Worm (Caenorhabditis elegans): ENCODE measurements around the gene islo-1.

islo-1 gene

ce11 chrIV:8161774-8162173, 25.6 kb downstream of the islo-1 start:
- TF ChIP-seq unc-62 (GFP tag; optimal IDR thresholded peaks at IDR 0.05): no peak

ce11 chrIV:8163687-8164086, 27.5 kb downstream of the islo-1 start, which contains the start of gene clec-51:
clec-51 (minus strand) TSS chrIV:8163800.
- no peak for TF ChIP-seq unc-62 (GFP tag; optimal IDR thresholded peaks at IDR 0.05)

- TF ChIP-seq unc-62 (GFP tag; optimal IDR thresholded peaks at IDR 0.05): no peak
Measured at ce11 chrIV:8164515-8164914, 28.3 kb downstream of the islo-1 start.

- no peak for TF ChIP-seq unc-62 (GFP tag; optimal IDR thresholded peaks at IDR 0.05)
Measured at ce11 chrIV:8165950-8166349, 29.8 kb downstream of the islo-1 start, which contains the start of gene B0218.7. B0218.7 (minus strand) TSS chrIV:8166050.

- TF ChIP-seq unc-62 (GFP tag; optimal IDR thresholded peaks at IDR 0.05): no peak
Measured at ce11 chrIV:8168660-8169059, 32.5 kb downstream of the islo-1 start, which contains the start of gene clec-52. clec-52 (minus strand) TSS chrIV:8168760.

ce11 chrIV:8169674-8170073, 33.5 kb downstream of the islo-1 start, which contains the start of gene C07G1.15:
C07G1.15 (plus strand) TSS chrIV:8169974.
- no peak for TF ChIP-seq unc-62 (GFP tag; optimal IDR thresholded peaks at IDR 0.05)

ce11 chrIV:8170264-8170663, 34.1 kb downstream of the islo-1 start:
- no peak for TF ChIP-seq unc-62 (GFP tag; optimal IDR thresholded peaks at IDR 0.05)

- TF ChIP-seq unc-62 (GFP tag; optimal IDR thresholded peaks at IDR 0.05): no peak
Measured at ce11 chrIV:8171376-8171775, 35.2 kb downstream of the islo-1 start.

ce11 chrIV:8173610-8174009, 37.4 kb downstream of the islo-1 start:
- no peak for TF ChIP-seq unc-62 (GFP tag; optimal IDR thresholded peaks at IDR 0.05)

- TF ChIP-seq unc-62 (GFP tag; optimal IDR thresholded peaks at IDR 0.05): no peak
Measured at ce11 chrIV:8174792-8175191, 38.6 kb downstream of the islo-1 start.

ce11 chrIV:8175686-8176532, 39.7 kb downstream of the islo-1 start, which contains the start of gene pct-1:
pct-1 (plus strand) TSS chrIV:8176482.
- TF ChIP-seq unc-62 (GFP tag; optimal IDR thresholded peaks at IDR 0.05): no peak

ce11 chrIV:8181404-8181803, 45.2 kb downstream of the islo-1 start:
- no peak for TF ChIP-seq unc-62 (GFP tag; optimal IDR thresholded peaks at IDR 0.05)

- no peak for TF ChIP-seq unc-62 (GFP tag; optimal IDR thresholded peaks at IDR 0.05)
Measured at ce11 chrIV:8182566-8182965, 46.4 kb downstream of the islo-1 start.

ce11 chrIV:8183313-8183712, 47.1 kb downstream of the islo-1 start:
- no peak for TF ChIP-seq unc-62 (GFP tag; optimal IDR thresholded peaks at IDR 0.05)

Measured in whole organism, dauer.